Worm (Caenorhabditis elegans): Measurements from ENCODE around the gene B0416.5.

ce11 chrX:9230322-9230721 lies 40.3 kb downstream of the B0416.5 start:
- TF ChIP-seq elt-1 (tag; optimal IDR thresholded peaks at IDR 0.05) (no peak), zag-1 (tag; optimal IDR thresholded peaks at IDR 0.05) (no peak), ZK546.5 (tag; optimal IDR thresholded peaks at IDR 0.05) (no peak), ztf-11 (tag; optimal IDR thresholded peaks at IDR 0.05) (no peak), nfya-1 (tag; optimal IDR thresholded peaks at IDR 0.05; ENCODE audit: insufficient read depth) (no peak), pha-4 (tag; optimal IDR thresholded peaks at IDR 0.05) (no peak), unc-39 (tag; optimal IDR thresholded peaks at IDR 0.05) (no peak), jun-1 (tag; optimal IDR thresholded peaks at IDR 0.05) (no peak), ama-1 (optimal IDR thresholded peaks at IDR 0.05) (no peak), unc-62 (GFP tag; optimal IDR thresholded peaks at IDR 0.05) (no peak), sea-2 (GFP tag; optimal IDR thresholded peaks at IDR 0.05) (no peak), ceh-82 (tag; optimal IDR thresholded peaks at IDR 0.05) (no peak)
